Worm (Caenorhabditis elegans) whole organism, young adult: ENCODE data around the gene ent-4.
A peak's percentile ranks its signal among the peaks of the same experiment; 100 is the strongest.

Experiments
- B0336.3 ChIP-seq: fragments of 200-800 bp; sonication (Bioruptor generic); IDR thresholded peaks from 2 replicates; pipeline ENCODE4 v1.3.6; 2022; ENCODE audit warnings: missing genetic modification characterization, missing compliant biosample characterization
- C17E4.6 ChIP-seq: fragments of 200-800 bp; sonication (Bioruptor generic); IDR thresholded peaks from 2 replicates; pipeline ENCODE4 v1.3.6; 2022; ENCODE audit warnings: missing genetic modification reagents, missing genetic modification characterization, missing compliant biosample characterization
- F10E7.11 ChIP-seq: sonication (generic microtip); optimal IDR thresholded peaks from 2 replicates; lab custom pipeline; 2017; ENCODE audit warnings: mild to moderate bottlenecking, missing genetic modification characterization, moderate library complexity, missing compliant biosample characterization
- F23B12.7 ChIP-seq: sonication (generic microtip); optimal IDR thresholded peaks from 2 replicates; lab custom pipeline; 2017; ENCODE audit warnings: missing genetic modification characterization, mild to moderate bottlenecking, missing compliant biosample characterization, antibody characterized with exemption, moderate library complexity; ENCODE audit not compliant: insufficient read depth
- F39B2.1 ChIP-seq: fragments of 200-800 bp; sonication (Bioruptor generic); IDR thresholded peaks from 2 replicates; pipeline ENCODE4 v1.3.6; 2022; ENCODE audit warnings: missing genetic modification reagents, missing genetic modification characterization, missing compliant biosample characterization
- F57C9.4 ChIP-seq: sonication (generic microtip); optimal IDR thresholded peaks from 2 replicates; lab custom pipeline; 2017; ENCODE audit warnings: mild to moderate bottlenecking, missing genetic modification characterization, missing compliant biosample characterization
- K11D2.4 ChIP-seq: fragments of 200-800 bp; sonication (Bioruptor generic); IDR thresholded peaks from 2 replicates; pipeline ENCODE4 v1.3.6; 2022; ENCODE audit warnings: missing genetic modification reagents, missing genetic modification characterization, missing compliant biosample characterization
- K12H6.12 ChIP-seq: fragments of 200-800 bp; sonication (Bioruptor generic); optimal IDR thresholded peaks from 2 replicates; lab custom pipeline; 2018; ENCODE audit warnings: mild to moderate bottlenecking, missing genetic modification characterization, missing compliant biosample characterization
- aptf-3 ChIP-seq: fragments of 200-800 bp; sonication (Bioruptor generic); IDR thresholded peaks from 2 replicates; pipeline ENCODE4 v1.3.6; 2022; ENCODE audit warnings: missing genetic modification characterization, missing compliant biosample characterization
- athp-1 ChIP-seq: sonication (generic microtip); optimal IDR thresholded peaks from 2 replicates; lab custom pipeline; 2017; ENCODE audit warnings: mild to moderate bottlenecking, missing genetic modification characterization, missing compliant biosample characterization
- attf-6 ChIP-seq: fragments of 200-800 bp; sonication (Bioruptor generic); IDR thresholded peaks from 2 replicates; pipeline ENCODE4 v1.3.6; 2022; ENCODE audit warnings: missing genetic modification reagents, missing genetic modification characterization, missing compliant biosample characterization
- ccch-3 ChIP-seq: fragments of 200-800 bp; sonication (Bioruptor generic); optimal IDR thresholded peaks from 2 replicates; lab custom pipeline; 2018; ENCODE audit warnings: mild to moderate bottlenecking, missing genetic modification characterization, missing compliant biosample characterization
- cebp-1 ChIP-seq, 2 experiments: fragments of 200-800 bp in 1 of 2; sonication (Bioruptor generic) in 1 of 2; sonication (generic microtip) in 1 of 2; IDR thresholded peaks in 1 of 2; optimal IDR thresholded peaks in 1 of 2; 2 replicates each; pipeline versions ENCODE4 v1.3.6 to Lab custom; 2017 to 2022; ENCODE audit warnings: missing compliant biosample characterization in 2 of 2, missing genetic modification characterization in 2 of 2, mild to moderate bottlenecking in 1 of 2, missing genetic modification reagents in 1 of 2, moderate library complexity in 1 of 2
- cebp-2 ChIP-seq: fragments of 200-800 bp; sonication (Bioruptor generic); IDR thresholded peaks from 2 replicates; pipeline ENCODE4 v1.3.6; 2022; ENCODE audit warnings: missing genetic modification characterization, missing compliant biosample characterization
- ceh-27 ChIP-seq: fragments of 200-800 bp; sonication (Bioruptor generic); optimal IDR thresholded peaks from 2 replicates; lab custom pipeline; 2018; ENCODE audit warnings: mild to moderate bottlenecking, missing genetic modification characterization, moderate library complexity, missing compliant biosample characterization
- ceh-91 ChIP-seq: fragments of 200-800 bp; sonication (Bioruptor generic); IDR thresholded peaks from 2 replicates; pipeline ENCODE4 v1.3.6; 2022; ENCODE audit warnings: missing genetic modification reagents, missing genetic modification characterization, missing compliant biosample characterization
- dpff-1 ChIP-seq: sonication (generic microtip); optimal IDR thresholded peaks from 2 replicates; lab custom pipeline; 2017; ENCODE audit warnings: mild to moderate bottlenecking, missing genetic modification characterization, missing compliant biosample characterization
- dpl-1 ChIP-seq: fragments of 150-350 bp; optimal IDR thresholded peaks from 2 replicates; lab custom pipeline; 2014; ENCODE audit warnings: missing biosample characterization, missing genetic modification reagents, missing genetic modification characterization
- efl-1 ChIP-seq: fragments of 150-350 bp; optimal IDR thresholded peaks from 2 replicates; lab custom pipeline; 2014; ENCODE audit warnings: missing biosample characterization, missing genetic modification reagents, missing genetic modification characterization
- egl-18 ChIP-seq: fragments of 200-800 bp; sonication (Bioruptor generic); IDR thresholded peaks from 2 replicates; pipeline ENCODE4 v1.3.6; 2022; ENCODE audit warnings: missing genetic modification reagents, missing genetic modification characterization, missing compliant biosample characterization
- fkh-3 ChIP-seq: sonication (generic microtip); optimal IDR thresholded peaks from 2 replicates; lab custom pipeline; 2016; ENCODE audit warnings: mild to moderate bottlenecking, missing genetic modification characterization, missing compliant biosample characterization
- him-1 ChIP-seq: sonication (generic microtip); optimal IDR thresholded peaks from 2 replicates; lab custom pipeline; 2016; ENCODE audit warnings: missing genotype, missing genetic modification reagents, missing genetic modification characterization, missing compliant biosample characterization
- hmg-20 ChIP-seq: fragments of 200-800 bp; sonication (Bioruptor generic); IDR thresholded peaks from 2 replicates; pipeline ENCODE4 v1.3.6; 2022; ENCODE audit warnings: missing genetic modification reagents, missing genetic modification characterization, missing compliant biosample characterization
- hsf-1 ChIP-seq: fragments of 200-800 bp; sonication (Bioruptor generic); IDR thresholded peaks from 2 replicates; pipeline ENCODE4 v1.3.6; 2022; ENCODE audit warnings: missing genetic modification reagents, missing genetic modification characterization, missing compliant biosample characterization
- lin-35 ChIP-seq, 3 experiments: fragments of 150-350 bp in 2 of 3; sonication (generic microtip) in 1 of 3; optimal IDR thresholded peaks; 2 replicates each; lab custom pipeline; 2014 to 2018; ENCODE audit warnings: missing biosample characterization in 3 of 3, missing genetic modification characterization in 3 of 3, missing genetic modification reagents in 3 of 3
- madf-6 ChIP-seq: fragments of 200-800 bp; sonication (Bioruptor generic); IDR thresholded peaks from 2 replicates; pipeline ENCODE4 v1.3.6; 2022; ENCODE audit warnings: missing genetic modification reagents, missing genetic modification characterization, missing compliant biosample characterization
- mes-4 ChIP-seq: sonication (generic microtip); optimal IDR thresholded peaks from 2 replicates; lab custom pipeline; 2016; ENCODE audit warnings: missing genotype, missing genetic modification characterization, missing compliant biosample characterization
- mxl-1 ChIP-seq: sonication (generic microtip); optimal IDR thresholded peaks from 2 replicates; lab custom pipeline; 2016; ENCODE audit warnings: missing genetic modification characterization, missing compliant biosample characterization
- nhr-120 ChIP-seq: fragments of 200-800 bp; sonication (Bioruptor generic); IDR thresholded peaks from 2 replicates; pipeline ENCODE4 v1.3.6; 2022; ENCODE audit warnings: missing genetic modification characterization, missing compliant biosample characterization
- nhr-179 ChIP-seq: sonication (generic microtip); optimal IDR thresholded peaks from 2 replicates; lab custom pipeline; 2016; ENCODE audit warnings: mild to moderate bottlenecking, missing genetic modification characterization, missing compliant biosample characterization
- nhr-27 ChIP-seq: fragments of 200-800 bp; sonication (Bioruptor generic); optimal IDR thresholded peaks from 2 replicates; lab custom pipeline; 2018; ENCODE audit warnings: mild to moderate bottlenecking, missing genetic modification characterization, moderate library complexity, missing compliant biosample characterization
- nhr-80 ChIP-seq: sonication (generic microtip); optimal IDR thresholded peaks from 2 replicates; lab custom pipeline; 2016; ENCODE audit warnings: missing genetic modification characterization, missing compliant biosample characterization
- nhr-90 ChIP-seq: sonication (generic microtip); optimal IDR thresholded peaks from 2 replicates; lab custom pipeline; 2016; ENCODE audit warnings: missing genotype, mild to moderate bottlenecking, missing genetic modification characterization, missing compliant biosample characterization
- pha-4 ChIP-seq: fragments of 150-350 bp; sonication (generic microtip); optimal IDR thresholded peaks from 2 replicates; lab custom pipeline; 2014; ENCODE audit warnings: missing biosample characterization, missing genetic modification reagents, missing genetic modification characterization
- rec-8 ChIP-seq, 2 experiments: sonication (generic microtip); optimal IDR thresholded peaks; 2 replicates each; lab custom pipeline; 2016; ENCODE audit warnings: mild to moderate bottlenecking in 2 of 2, missing genetic modification characterization in 2 of 2, missing genetic modification reagents in 2 of 2, missing genotype in 2 of 2, missing biosample characterization in 1 of 2, missing compliant biosample characterization in 1 of 2, moderate library complexity in 1 of 2
- snpc-1.1 ChIP-seq: sonication (generic microtip); optimal IDR thresholded peaks from 2 replicates; lab custom pipeline; 2017; ENCODE audit warnings: missing genetic modification characterization, mild to moderate bottlenecking, missing compliant biosample characterization, antibody characterized with exemption, moderate library complexity, missing genotype, missing genetic modification reagents; ENCODE audit not compliant: insufficient read depth
- snpc-4 ChIP-seq, 5 experiments: fragments of 150-350 bp in 1 of 5; sonication (generic microtip) in 4 of 5; optimal IDR thresholded peaks; 2 replicates each; lab custom pipeline; 2014 to 2018; ENCODE audit warnings: missing genetic modification characterization in 5 of 5, missing biosample characterization in 3 of 5, antibody characterized with exemption in 2 of 5, mild to moderate bottlenecking in 2 of 5, missing compliant biosample characterization in 2 of 5, missing genotype in 2 of 5, moderate library complexity in 2 of 5, missing genetic modification reagents in 1 of 5
- tbx-9 ChIP-seq: sonication (generic microtip); optimal IDR thresholded peaks from 2 replicates; lab custom pipeline; 2016; ENCODE audit warnings: borderline replicate concordance, missing genetic modification characterization, inconsistent platforms, missing compliant biosample characterization
- ztf-18 ChIP-seq: sonication (generic microtip); optimal IDR thresholded peaks from 2 replicates; lab custom pipeline; 2016; ENCODE audit warnings: missing genotype, mild to moderate bottlenecking, missing genetic modification characterization, missing compliant biosample characterization
- ztf-25 ChIP-seq: fragments of 200-800 bp; sonication (Bioruptor generic); IDR thresholded peaks from 2 replicates; pipeline ENCODE4 v1.3.6; 2022; ENCODE audit warnings: missing genetic modification reagents, missing genetic modification characterization, missing compliant biosample characterization
- ztf-28 ChIP-seq: fragments of 200-800 bp; sonication (Bioruptor generic); IDR thresholded peaks from 2 replicates; pipeline ENCODE4 v1.3.6; 2022; ENCODE audit warnings: missing genetic modification reagents, missing genetic modification characterization, missing compliant biosample characterization

ent-4 gene

ce11 chrIV:13709069-13709640 is 17.6 kb upstream of the ent-4 start (continued):
- TF ChIP-seq ztf-18 (tag; lab: Kevin White, UChicago): no peak
- no peak for TF ChIP-seq cebp-2 (GFP tag; lab: Robert Waterston, UW)
- TF ChIP-seq rec-8 (tag; optimal IDR thresholded peaks at IDR 0.05; lab: Kevin White, UChicago): no peak
- no peak for TF ChIP-seq F39B2.1 (GFP tag; lab: Robert Waterston, UW)
- no peak for TF ChIP-seq fkh-3 (tag; lab: Kevin White, UChicago)
- TF ChIP-seq mxl-1 (tag; lab: Kevin White, UChicago): no peak
- TF ChIP-seq ztf-25: no peak
- TF ChIP-seq attf-6 (GFP tag; lab: Robert Waterston, UW): peak; percentile 97
- TF ChIP-seq aptf-3 (GFP tag; lab: Robert Waterston, UW): no peak
- TF ChIP-seq him-1 (tag; lab: Kevin White, UChicago): no peak
- TF ChIP-seq lin-35 (GFP tag; optimal IDR thresholded peaks at IDR 0.05; lab: Kevin White, UChicago): no peak
- TF ChIP-seq nhr-90 (tag; lab: Kevin White, UChicago): no peak
- peak; percentile 64 for TF ChIP-seq snpc-1.1 (tag; lab: Kevin White, UChicago)
- no peak for TF ChIP-seq F23B12.7 (tag; lab: Kevin White, UChicago)
- TF ChIP-seq C17E4.6 (GFP tag; lab: Robert Waterston, UW): no peak
- TF ChIP-seq efl-1 (GFP tag; lab: Kevin White, UChicago): no peak
- no peak for TF ChIP-seq dpl-1 (GFP tag; lab: Kevin White, UChicago)
- TF ChIP-seq nhr-80 (tag; lab: Kevin White, UChicago): no peak
- TF ChIP-seq tbx-9 (tag; lab: Kevin White, UChicago): no peak
- no peak for TF ChIP-seq ccch-3 (GFP tag; lab: Kevin White, UChicago)
- no peak for TF ChIP-seq nhr-120 (GFP tag; lab: Robert Waterston, UW)
- TF ChIP-seq nhr-179: no peak
- no peak for TF ChIP-seq K12H6.12 (tag; lab: Kevin White, UChicago)
- TF ChIP-seq mes-4: no peak

DNA sequence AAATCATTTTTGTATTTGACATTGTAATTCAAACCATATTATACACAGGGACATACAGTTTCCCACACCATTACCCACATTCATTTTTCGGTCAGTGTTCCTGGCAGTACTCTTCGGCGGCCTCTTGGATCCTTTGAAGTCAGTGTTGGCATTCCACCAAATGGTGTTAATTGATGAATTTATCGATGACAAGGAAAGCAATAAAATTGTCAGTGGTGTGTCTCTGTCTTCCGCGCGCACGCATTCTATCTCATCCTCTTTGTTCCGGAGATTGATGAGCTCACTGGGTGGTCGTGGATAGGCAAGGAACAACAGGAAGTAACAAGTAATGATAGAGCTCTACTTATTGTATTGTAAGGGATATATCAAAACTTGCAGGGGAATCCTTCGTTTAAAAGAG is 16.4 kb upstream of the ent-4 start:
- TF ChIP-seq snpc-4 (GFP tag; optimal IDR thresholded peaks at IDR 0.05; lab: Kevin White, UChicago): no peak
- TF ChIP-seq snpc-4 (tag; optimal IDR thresholded peaks at IDR 0.05; lab: Kevin White, UChicago): no peak
- TF ChIP-seq nhr-27 (tag; lab: Kevin White, UChicago): no peak
- TF ChIP-seq K11D2.4 (GFP tag; lab: Robert Waterston, UW): no peak
- TF ChIP-seq ceh-91: no peak
- no peak for TF ChIP-seq ceh-27 (GFP tag; lab: Kevin White, UChicago)
- no peak for TF ChIP-seq cebp-1 (GFP tag; IDR thresholded peaks at IDR 0.05; lab: Robert Waterston, UW)
- no peak for TF ChIP-seq cebp-1 (tag; optimal IDR thresholded peaks at IDR 0.05; lab: Kevin White, UChicago)
- no peak for TF ChIP-seq ztf-28 (GFP tag; lab: Robert Waterston, UW)
- TF ChIP-seq dpff-1: no peak
- TF ChIP-seq ztf-18 (tag; lab: Kevin White, UChicago): no peak
- TF ChIP-seq him-1 (tag; lab: Kevin White, UChicago): no peak
- no peak for TF ChIP-seq madf-6 (GFP tag; lab: Robert Waterston, UW)
- TF ChIP-seq F57C9.4: no peak
- TF ChIP-seq pha-4 (tag; lab: Kevin White, UChicago): no peak
- TF ChIP-seq egl-18 (GFP tag; lab: Robert Waterston, UW): no peak
- TF ChIP-seq B0336.3 (GFP tag; lab: Robert Waterston, UW): no peak
- no peak for TF ChIP-seq F10E7.11 (tag; lab: Kevin White, UChicago)
- no peak for TF ChIP-seq athp-1 (tag; lab: Kevin White, UChicago)
- no peak for TF ChIP-seq hsf-1 (GFP tag; lab: Robert Waterston, UW)
- no peak for TF ChIP-seq nhr-90 (tag; lab: Kevin White, UChicago)
- TF ChIP-seq hmg-20 (GFP tag; lab: Robert Waterston, UW): no peak
- TF ChIP-seq, all 124 proteins: peak for 0
